Worm (Caenorhabditis elegans) whole organism, L3 larva: ENCODE data around the gene pmk-2.

Experiments used
- ama-1 ChIP-seq: fragments of 150-350 bp; optimal IDR thresholded peaks from 2 replicates; lab custom pipeline; 2018
- ceh-82 ChIP-seq: fragments of 150-350 bp; optimal IDR thresholded peaks from 2 replicates; lab custom pipeline; 2014; ENCODE audit warnings: missing biosample characterization, missing genetic modification characterization
- lin-15B ChIP-seq: fragments of 150-350 bp; optimal IDR thresholded peaks from 2 replicates; lab custom pipeline; 2014; ENCODE audit warnings: missing biosample characterization, missing genetic modification characterization
- mdl-1 ChIP-seq: fragments of 150-350 bp; optimal IDR thresholded peaks from 2 replicates; lab custom pipeline; 2014; ENCODE audit warnings: missing biosample characterization, missing genetic modification characterization
- skn-1 ChIP-seq: fragments of 150-350 bp; optimal IDR thresholded peaks from 2 replicates; lab custom pipeline; 2014; ENCODE audit warnings: missing biosample characterization, missing genetic modification characterization

DNA sequence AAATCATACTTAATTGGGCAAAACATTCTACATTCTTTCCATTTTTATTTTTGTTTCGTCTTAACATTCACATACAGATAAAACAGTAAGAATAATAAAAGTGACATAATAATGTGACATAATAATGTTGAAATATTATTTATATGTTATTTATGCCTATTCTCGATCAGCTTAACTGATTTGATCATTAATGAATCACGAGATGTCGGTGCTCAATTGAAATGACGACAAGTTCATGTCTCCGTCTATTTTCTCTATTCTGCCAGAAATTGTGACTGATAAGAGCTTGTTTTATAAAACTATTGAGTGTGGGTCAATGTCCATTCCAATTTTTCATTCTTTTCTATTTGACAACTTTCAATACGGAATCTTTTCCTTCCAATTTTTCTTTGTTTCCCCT, 8.4 kb downstream of the pmk-2 start:
- TF ChIP-seq ama-1 (no peak), mdl-1 (no peak), ceh-82 (tag; lab: Kevin White, UChicago) (no peak), skn-1 (tag; lab: Kevin White, UChicago) (no peak), lin-15B (tag; lab: Kevin White, UChicago) (no peak)
